Worm (Caenorhabditis elegans) whole organism, L4/young adult: ENCODE measurements around the gene F13B6.2.

Experiments used
- W03F9.2 ChIP-seq: fragments of 150-350 bp; optimal IDR thresholded peaks from 2 replicates; lab custom pipeline; 2014; ENCODE audit warnings: missing biosample characterization, missing genetic modification characterization
- dao-5 ChIP-seq: sonication (generic microtip); optimal IDR thresholded peaks from 2 replicates; lab custom pipeline; 2016; ENCODE audit warnings: missing genotype, missing genetic modification characterization, moderate library complexity, missing compliant biosample characterization
- him-1 ChIP-seq: sonication (generic microtip); optimal IDR thresholded peaks from 2 replicates; lab custom pipeline; 2016; ENCODE audit warnings: missing genotype, missing genetic modification reagents, missing genetic modification characterization, missing compliant biosample characterization

Gene F13B6.2

DNA sequence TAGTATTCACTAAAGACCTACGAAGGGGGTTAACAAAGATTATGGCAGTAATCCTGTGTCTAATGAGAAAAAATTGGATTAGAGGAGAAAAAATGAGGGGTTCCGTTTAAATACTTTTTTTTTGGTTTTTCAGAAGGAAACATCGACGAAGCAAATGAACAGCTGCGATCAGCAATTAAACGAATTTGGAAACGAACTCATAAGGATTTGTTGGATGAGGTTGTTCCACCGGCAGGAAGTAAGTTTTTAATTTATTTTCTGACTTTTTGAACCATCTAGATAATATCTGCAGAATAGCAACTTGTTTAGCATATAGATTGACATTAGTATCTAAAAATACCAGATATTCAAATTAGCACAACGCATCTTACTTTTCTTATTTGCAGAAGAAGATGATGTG, 46.6 kb downstream of the F13B6.2 start:
- TF ChIP-seq dao-5 (tag; lab: Kevin White, UChicago) = no peak
- TF ChIP-seq W03F9.2 (tag; lab: Kevin White, UChicago) = no peak
- TF ChIP-seq him-1 (tag; lab: Kevin White, UChicago) = no peak
